Fruit fly (Drosophila melanogaster) whole organism, embryonic: ENCODE measurements around the gene CG34313.
A peak's percentile ranks its signal among the peaks of the same experiment; 100 is the strongest.

Experiments
- Ada2b ChIP-seq: fragments of 200-800 bp; sonication (Bioruptor generic); IDR thresholded peaks from 2 replicates; pipeline ENCODE4 v1.3.6; 2022; ENCODE audit warnings: missing biosample characterization, missing genetic modification characterization
- Awh ChIP-seq: fragments of 200-800 bp; sonication (Bioruptor generic); IDR thresholded peaks from 2 replicates; pipeline ENCODE4, ENCODE4 v1.3.6; 2022; ENCODE audit warnings: missing biosample characterization, missing genetic modification characterization
- B-H2 ChIP-seq: fragments of 200-800 bp; sonication (Bioruptor generic); optimal IDR thresholded peaks from 2 replicates; lab custom pipeline; 2018; ENCODE audit warnings: missing biosample characterization, mild to moderate bottlenecking, missing genetic modification characterization
- CG10321 ChIP-seq: fragments of 200-800 bp; sonication (Bioruptor generic); IDR thresholded peaks from 2 replicates; pipeline ENCODE4 v1.3.6; 2022; ENCODE audit warnings: missing biosample characterization, missing genetic modification characterization
- CG11723 ChIP-seq: fragments of 200-800 bp; sonication (Bioruptor generic); optimal IDR thresholded peaks from 2 replicates; lab custom pipeline; 2017; ENCODE audit warnings: missing biosample characterization, mild to moderate bottlenecking, missing genetic modification characterization
- CG15269 ChIP-seq: fragments of 200-800 bp; sonication (Bioruptor generic); optimal IDR thresholded peaks from 2 replicates; lab custom pipeline; 2018; ENCODE audit warnings: missing biosample characterization, mild to moderate bottlenecking, missing genetic modification characterization, moderate library complexity
- CG1603 ChIP-seq: fragments of 200-800 bp; sonication (Bioruptor generic); optimal IDR thresholded peaks from 2 replicates; lab custom pipeline; 2019; ENCODE audit warnings: missing biosample characterization, mild to moderate bottlenecking, missing genetic modification characterization, moderate library complexity
- CG1832 ChIP-seq: fragments of 200-800 bp; sonication (Bioruptor generic); optimal IDR thresholded peaks from 2 replicates; lab custom pipeline; 2017; ENCODE audit warnings: missing biosample characterization, mild to moderate bottlenecking, missing genetic modification characterization, inconsistent platforms
- CG2202 ChIP-seq: fragments of 200-800 bp; sonication (Bioruptor generic); optimal IDR thresholded peaks from 2 replicates; lab custom pipeline; 2018; ENCODE audit warnings: missing biosample characterization, mild to moderate bottlenecking, missing genetic modification characterization
- CG2875 ChIP-seq: fragments of 200-800 bp; sonication (Bioruptor generic); optimal IDR thresholded peaks from 2 replicates; lab custom pipeline; 2017; ENCODE audit warnings: missing biosample characterization, mild to moderate bottlenecking, missing genetic modification characterization, missing genetic modification reagents
- CG4328 ChIP-seq: fragments of 200-800 bp; sonication (Bioruptor generic); optimal IDR thresholded peaks from 3 replicates; lab custom pipeline; 2017; ENCODE audit warnings: missing biosample characterization, missing genetic modification reagents, missing genetic modification characterization
- CG7372 ChIP-seq: fragments of 200-800 bp; sonication (Bioruptor generic); IDR thresholded peaks from 2 replicates; pipeline ENCODE4 v1.3.6; 2022; ENCODE audit warnings: missing biosample characterization, missing genetic modification characterization
- CG7928 ChIP-seq: fragments of 200-800 bp; sonication (Bioruptor generic); optimal IDR thresholded peaks from 2 replicates; lab custom pipeline; 2017; ENCODE audit warnings: missing biosample characterization, mild to moderate bottlenecking, missing genetic modification characterization
- CG8359 ChIP-seq: fragments of 200-800 bp; sonication (Bioruptor generic); optimal IDR thresholded peaks from 2 replicates; lab custom pipeline; 2017; ENCODE audit warnings: missing biosample characterization, mild to moderate bottlenecking, missing genetic modification characterization, borderline replicate concordance
- CHES-1-like ChIP-seq: fragments of 200-800 bp; sonication (Bioruptor generic); optimal IDR thresholded peaks from 2 replicates; lab custom pipeline; 2016; ENCODE audit warnings: missing biosample characterization, missing genetic modification characterization
- CTCF ChIP-seq: fragments of 200-800 bp; sonication (Bioruptor generic); optimal IDR thresholded peaks from 2 replicates; lab custom pipeline; 2017; ENCODE audit warnings: missing biosample characterization, mild to moderate bottlenecking, missing genetic modification characterization, moderate library complexity
- Dbx ChIP-seq: fragments of 200-800 bp; sonication (Bioruptor generic); IDR thresholded peaks from 3 replicates; pipeline ENCODE4 v1.3.6; 2022; ENCODE audit warnings: missing biosample characterization, missing genetic modification characterization
- Deaf1 ChIP-seq: fragments of 200-800 bp; optimal IDR thresholded peaks from 3 replicates; lab custom pipeline; 2019; ENCODE audit warnings: missing biosample characterization, mild to moderate bottlenecking, missing genetic modification characterization, moderate library complexity
- Dfd ChIP-seq, 2 experiments: fragments of >200 bp; optimal IDR thresholded peaks; 2 replicates each; lab custom pipeline; 2017; ENCODE audit warnings: missing biosample characterization in 2 of 2, missing genetic modification characterization in 2 of 2
- Dref ChIP-seq: fragments of 200-800 bp; sonication (Bioruptor generic); IDR thresholded peaks from 2 replicates; pipeline ENCODE4 v1.3.6; 2022; ENCODE audit warnings: missing biosample characterization, missing genetic modification characterization
- Drgx ChIP-seq: fragments of 200-800 bp; sonication (Bioruptor generic); IDR thresholded peaks from 2 replicates; pipeline ENCODE4 v1.3.6; 2022; ENCODE audit warnings: missing biosample characterization, missing genetic modification characterization
- HLH4C ChIP-seq: fragments of 200-800 bp; sonication (Bioruptor generic); IDR thresholded peaks from 3 replicates; pipeline ENCODE4 v1.3.6; 2022; ENCODE audit warnings: missing biosample characterization, missing genetic modification characterization; ENCODE audit not compliant: partially characterized antibody
- Hsf ChIP-seq: fragments of 200-800 bp; sonication (Bioruptor generic); optimal IDR thresholded peaks from 3 replicates; lab custom pipeline; 2016; ENCODE audit warnings: missing biosample characterization, missing genetic modification characterization
- Max ChIP-seq: fragments of 200-800 bp; sonication (Bioruptor generic); optimal IDR thresholded peaks from 2 replicates; lab custom pipeline; 2016; ENCODE audit warnings: missing biosample characterization, mild to moderate bottlenecking, missing genetic modification characterization
- Meics ChIP-seq: fragments of 200-800 bp; sonication (Bioruptor generic); optimal IDR thresholded peaks from 2 replicates; lab custom pipeline; 2017; ENCODE audit warnings: missing biosample characterization, mild to moderate bottlenecking, missing genetic modification characterization
- Nf-YB ChIP-seq: fragments of 200-800 bp; sonication (Bioruptor generic); optimal IDR thresholded peaks from 3 replicates; lab custom pipeline; 2019; ENCODE audit warnings: missing biosample characterization, mild to moderate bottlenecking, missing genetic modification characterization, moderate library complexity
- Nf-YC ChIP-seq: fragments of 200-800 bp; optimal IDR thresholded peaks from 3 replicates; lab custom pipeline; 2019; ENCODE audit warnings: missing biosample characterization, mild to moderate bottlenecking, missing genetic modification characterization, moderate library complexity
- Oaz ChIP-seq: fragments of 200-800 bp; sonication (Bioruptor generic); IDR thresholded peaks from 2 replicates; pipeline ENCODE4 v1.3.6; 2022; ENCODE audit warnings: missing biosample characterization, missing genetic modification characterization
- Oli ChIP-seq: fragments of 200-800 bp; sonication (Bioruptor generic); optimal IDR thresholded peaks from 2 replicates; lab custom pipeline; 2018; ENCODE audit warnings: missing biosample characterization, mild to moderate bottlenecking, missing genetic modification characterization, moderate library complexity
- Pdp1 ChIP-seq, 2 experiments: fragments of 200-800 bp; sonication (Bioruptor generic); optimal IDR thresholded peaks; 3 replicates each; lab custom pipeline; 2016; ENCODE audit warnings: missing biosample characterization in 2 of 2, missing genetic modification characterization in 2 of 2, mild to moderate bottlenecking in 1 of 2, moderate library complexity in 1 of 2
- Side ChIP-seq: fragments of 200-800 bp; sonication (Bioruptor generic); optimal IDR thresholded peaks from 2 replicates; lab custom pipeline; 2016; ENCODE audit warnings: missing biosample characterization, missing genetic modification characterization
- Usf ChIP-seq: fragments of 200-800 bp; sonication (Bioruptor generic); optimal IDR thresholded peaks from 2 replicates; lab custom pipeline; 2017; ENCODE audit warnings: missing genotype, missing biosample characterization, missing genetic modification characterization
- YL-1 ChIP-seq: fragments of 200-800 bp; sonication (Bioruptor generic); optimal IDR thresholded peaks from 3 replicates; lab custom pipeline; 2017; ENCODE audit warnings: missing biosample characterization, mild to moderate bottlenecking, missing genetic modification characterization
- chif ChIP-seq, 2 experiments: fragments of 200-800 bp; sonication (Bioruptor generic); optimal IDR thresholded peaks; 3 replicates each; lab custom pipeline; 2016; ENCODE audit warnings: missing biosample characterization in 2 of 2, missing genetic modification characterization in 2 of 2
- ci ChIP-seq: fragments of 200-800 bp; sonication (Bioruptor generic); IDR thresholded peaks from 3 replicates; pipeline ENCODE4 v1.3.6; 2022; ENCODE audit warnings: missing biosample characterization, missing genetic modification characterization
- dan ChIP-seq: fragments of 200-800 bp; sonication (Bioruptor generic); IDR thresholded peaks from 2 replicates; pipeline ENCODE4 v1.3.6; 2022; ENCODE audit warnings: missing biosample characterization, missing genetic modification characterization
- dmrt11E ChIP-seq: fragments of 200-800 bp; sonication (Bioruptor generic); optimal IDR thresholded peaks from 3 replicates; lab custom pipeline; 2018; ENCODE audit warnings: missing biosample characterization, mild to moderate bottlenecking, missing genetic modification characterization, moderate library complexity
- fru ChIP-seq: fragments of >200 bp; optimal IDR thresholded peaks from 2 replicates; lab custom pipeline; 2017
- gem ChIP-seq: fragments of 200-800 bp; sonication (Bioruptor generic); optimal IDR thresholded peaks from 2 replicates; lab custom pipeline; 2019; ENCODE audit warnings: missing biosample characterization, mild to moderate bottlenecking, missing genetic modification characterization, moderate library complexity
- gro ChIP-seq: fragments of 200-800 bp; sonication (Bioruptor generic); optimal IDR thresholded peaks from 2 replicates; lab custom pipeline; 2016; ENCODE audit warnings: missing biosample characterization, missing genetic modification characterization
- gt ChIP-seq: fragments of 200-800 bp; sonication (Bioruptor generic); IDR thresholded peaks from 2 replicates; pipeline ENCODE4 v1.3.6; 2022; ENCODE audit warnings: missing biosample characterization, missing genetic modification characterization
- insv ChIP-seq, 2 experiments: fragments of 200-800 bp; sonication (Bioruptor generic); optimal IDR thresholded peaks; 3 replicates each; lab custom pipeline; 2016 to 2018; ENCODE audit warnings: missing biosample characterization in 2 of 2, missing genetic modification characterization in 2 of 2
- kah ChIP-seq: fragments of 200-800 bp; sonication (Bioruptor generic); optimal IDR thresholded peaks from 2 replicates; lab custom pipeline; 2018; ENCODE audit warnings: missing biosample characterization, mild to moderate bottlenecking, missing genetic modification characterization
- lmd ChIP-seq: fragments of 200-800 bp; sonication (Bioruptor generic); IDR thresholded peaks from 2 replicates; pipeline ENCODE4 v1.3.6; 2022; ENCODE audit warnings: missing biosample characterization, missing genetic modification characterization
- mld ChIP-seq: fragments of 200-800 bp; sonication (Bioruptor generic); IDR thresholded peaks from 3 replicates; pipeline ENCODE4 v1.3.6; 2022; ENCODE audit warnings: missing biosample characterization, missing genetic modification characterization; ENCODE audit not compliant: partially characterized antibody
- pho ChIP-seq: fragments of 200-800 bp; sonication (Bioruptor generic); optimal IDR thresholded peaks from 2 replicates; lab custom pipeline; 2016; ENCODE audit warnings: missing biosample characterization, missing genetic modification characterization
- pnt ChIP-seq: fragments of 200-800 bp; sonication (Bioruptor generic); optimal IDR thresholded peaks from 3 replicates; lab custom pipeline; 2016; ENCODE audit warnings: missing biosample characterization, missing genetic modification characterization
- salm ChIP-seq: fragments of 200-800 bp; sonication (Bioruptor generic); optimal IDR thresholded peaks from 2 replicates; lab custom pipeline; 2018; ENCODE audit warnings: missing biosample characterization, mild to moderate bottlenecking, missing genetic modification characterization
- sd ChIP-seq: fragments of 200-800 bp; sonication (Bioruptor generic); optimal IDR thresholded peaks from 3 replicates; lab custom pipeline; 2018; ENCODE audit warnings: missing biosample characterization, mild to moderate bottlenecking, missing genetic modification characterization, moderate library complexity
- shn ChIP-seq: fragments of 200-800 bp; sonication (Bioruptor generic); optimal IDR thresholded peaks from 3 replicates; lab custom pipeline; 2016; ENCODE audit warnings: missing biosample characterization, missing genetic modification characterization
- slou ChIP-seq: fragments of 200-800 bp; sonication (Bioruptor generic); optimal IDR thresholded peaks from 3 replicates; lab custom pipeline; 2016; ENCODE audit warnings: missing biosample characterization, missing genetic modification characterization
- sqz ChIP-seq: fragments of 200-800 bp; sonication (Bioruptor generic); optimal IDR thresholded peaks from 3 replicates; lab custom pipeline; 2018; ENCODE audit warnings: missing biosample characterization, mild to moderate bottlenecking, missing genetic modification characterization
- trem ChIP-seq: fragments of 200-800 bp; optimal IDR thresholded peaks from 3 replicates; lab custom pipeline; 2019; ENCODE audit warnings: missing biosample characterization, mild to moderate bottlenecking, missing genetic modification characterization, moderate library complexity

Gene CG34313

DNA sequence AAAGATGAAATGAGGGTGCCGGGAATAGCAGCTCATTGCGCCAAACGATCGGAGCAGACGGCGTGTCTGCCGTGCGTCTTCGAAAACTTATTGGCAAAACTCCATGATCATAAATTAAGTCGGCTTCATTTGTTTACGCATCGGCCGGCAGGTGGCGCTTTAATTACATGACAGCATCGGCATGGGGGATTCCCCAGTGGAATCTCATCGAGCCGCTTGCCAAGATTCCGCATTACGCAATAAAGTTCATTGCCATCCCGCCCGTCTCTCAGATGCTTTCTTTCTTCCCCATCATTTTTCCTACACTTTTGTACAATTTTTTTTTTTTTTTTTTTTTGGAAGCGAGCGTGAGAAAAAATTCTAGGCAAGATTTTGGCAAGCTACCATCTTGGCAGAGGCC is 2.8 kb upstream of the CG34313 start:
- TF ChIP-seq mld (0 out of 3 replicates have a peak, but pooled peaks have one; percentile 32), shn (no peak), CTCF (peak; percentile 76), Pdp1 (GFP tag; optimal IDR thresholded peaks at IDR 0.05; lab: Kevin White, UChicago) (peak in 1 of 2 experiments; percentile 85), Max (GFP tag; lab: Kevin White, UChicago) (no peak), gro (GFP tag; lab: Kevin White, UChicago) (peak; percentile 44), fru (lab: Kevin White, UChicago) (no peak), chif (GFP tag; optimal IDR thresholded peaks at IDR 0.05; lab: Kevin White, UChicago) (no peak), Oaz (GFP tag; lab: Robert Waterston, UW) (no peak), CG2202 (tag; lab: Kevin White, UChicago) (no peak), trem (tag; lab: Kevin White, UChicago) (no peak), Dfd (GFP tag; optimal IDR thresholded peaks at IDR 0.05; lab: Kevin White, UChicago) (no peak), CG4328 (GFP tag; lab: Kevin White, UChicago) (no peak), dan (GFP tag; lab: Robert Waterston, UW) (no peak), sqz (GFP tag; lab: Kevin White, UChicago) (no peak), CHES-1-like (no peak), insv (GFP tag; optimal IDR thresholded peaks at IDR 0.05; lab: Kevin White, UChicago) (no peak), sd (tag; lab: Kevin White, UChicago) (peak; percentile 86), lmd (0 out of 2 replicates have a peak, but pooled peaks have one; percentile 10), pnt (no peak)

DNA sequence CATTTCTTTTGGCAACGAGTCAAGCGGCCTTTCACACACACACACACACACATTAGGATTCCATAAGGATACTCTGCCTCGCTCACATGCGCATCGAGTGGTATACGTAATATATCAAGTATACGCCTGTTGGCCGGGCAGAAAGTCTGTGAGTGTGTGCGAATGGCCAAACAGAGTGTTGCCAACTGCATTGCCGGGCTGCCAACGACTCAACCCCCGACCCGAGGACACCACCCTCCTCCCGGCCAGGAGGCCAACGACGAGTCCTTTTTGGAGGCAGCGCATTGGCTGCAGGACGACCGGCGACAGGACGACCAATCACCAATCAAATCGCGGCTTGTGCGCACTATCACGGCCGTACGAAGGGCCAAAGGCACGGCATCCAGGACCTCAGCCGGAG is 1.6 kb upstream of the CG34313 start:
- no peak for TF ChIP-seq slou (GFP tag; lab: Kevin White, UChicago)
- no peak for TF ChIP-seq CG7928 (GFP tag; lab: Kevin White, UChicago)
- TF ChIP-seq Dbx (GFP tag; lab: Robert Waterston, UW), result no peak
- TF ChIP-seq CG1603, result no peak
- peak; percentile 53 for TF ChIP-seq Nf-YB (GFP tag; lab: Kevin White, UChicago)
- peak; percentile 68 for TF ChIP-seq Deaf1 (tag; lab: Kevin White, UChicago)
- TF ChIP-seq CG8359 (GFP tag; lab: Kevin White, UChicago), result no peak
- TF ChIP-seq salm (tag; lab: Kevin White, UChicago), result no peak
- TF ChIP-seq Hsf (GFP tag; lab: Kevin White, UChicago), result no peak
- no peak for TF ChIP-seq Meics (GFP tag; lab: Kevin White, UChicago)
- TF ChIP-seq CG11723 (GFP tag; lab: Kevin White, UChicago), result no peak
- TF ChIP-seq B-H2 (GFP tag; lab: Kevin White, UChicago), result no peak
- TF ChIP-seq HLH4C, result 0 out of 3 replicates have a peak, but pooled peaks have one; percentile 26
- TF ChIP-seq gem (tag; lab: Kevin White, UChicago), result no peak
- TF ChIP-seq dmrt11E (tag; lab: Kevin White, UChicago), result no peak
- TF ChIP-seq Side (GFP tag; lab: Kevin White, UChicago), result no peak
- no peak for TF ChIP-seq CG15269 (tag; lab: Kevin White, UChicago)
- TF ChIP-seq Usf (GFP tag; lab: Kevin White, UChicago), result no peak
- TF ChIP-seq CG1832, result peak; percentile 6
- 0 out of 3 replicates have a peak, but pooled peaks have one; percentile 8 for TF ChIP-seq ci (GFP tag; lab: Robert Waterston, UW)
- 0 out of 2 replicates have a peak, but pooled peaks have one; percentile 19 for TF ChIP-seq Dref
- TF ChIP-seq Drgx (GFP tag; lab: Robert Waterston, UW), result no peak
- no peak for TF ChIP-seq gt (GFP tag; lab: Robert Waterston, UW)
- TF ChIP-seq Oli (tag; lab: Kevin White, UChicago), result no peak
- no peak for TF ChIP-seq CG10321 (GFP tag; lab: Robert Waterston, UW)
- TF ChIP-seq kah (GFP tag; lab: Kevin White, UChicago), result no peak
- TF ChIP-seq Nf-YC, result peak; percentile 92
- TF ChIP-seq CG7372, result peak; percentile 72
- TF ChIP-seq YL-1, result no peak
- no peak for TF ChIP-seq pho (GFP tag; lab: Kevin White, UChicago)
- TF ChIP-seq Awh (GFP tag; lab: Robert Waterston, UW), result no peak
- TF ChIP-seq Ada2b (GFP tag; lab: Robert Waterston, UW), result no peak
- no peak for TF ChIP-seq CG2875 (GFP tag; lab: Kevin White, UChicago)
